Worm (Caenorhabditis elegans): ENCODE results near the gene Y45F10D.16.

Gene Y45F10D.16

DNA sequence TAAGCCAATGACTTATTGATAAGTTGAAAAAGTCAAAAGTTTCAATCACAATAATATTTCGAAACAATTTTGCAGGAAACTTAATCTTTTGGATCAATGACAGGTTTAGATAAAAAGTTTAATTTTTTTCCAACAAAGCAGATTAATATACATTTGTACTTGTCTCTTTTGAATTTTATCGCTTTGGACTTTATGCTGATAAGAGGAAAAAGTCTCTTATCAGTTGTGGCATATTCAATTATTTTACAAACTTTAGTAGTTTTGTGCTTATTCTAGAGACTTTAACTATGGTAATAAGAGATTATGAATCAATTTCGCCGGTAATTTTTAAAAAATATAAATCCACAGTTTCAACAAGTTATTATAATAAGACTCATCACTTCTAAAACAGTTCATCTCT is 48.4 kb upstream of the Y45F10D.16 start (continued):
- TF ChIP-seq aha-1 (tag) (no peak), ceh-82 (tag; optimal IDR thresholded peaks at IDR 0.05) (no peak), dve-1 (tag; optimal IDR thresholded peaks at IDR 0.05; ENCODE audit: insufficient read depth) (peak; percentile 84), tag-97 (GFP tag; IDR thresholded peaks at IDR 0.05) (no peak), mep-1 (tag; optimal IDR thresholded peaks at IDR 0.05) (no peak), pqm-1 (tag; optimal IDR thresholded peaks at IDR 0.05) (peak; percentile 78), nhr-76 (tag; optimal IDR thresholded peaks at IDR 0.05) (no peak), Y75B8A.6 (GFP tag; IDR thresholded peaks at IDR 0.05) (no peak), set-16 (GFP tag; IDR thresholded peaks at IDR 0.05) (no peak), hlh-30 (tag; optimal IDR thresholded peaks at IDR 0.05; ENCODE audit: insufficient read depth) (no peak), F37D6.2 (tag; optimal IDR thresholded peaks at IDR 0.05) (no peak), lin-29 (GFP tag; IDR thresholded peaks at IDR 0.05) (no peak), unc-62 (GFP tag; optimal IDR thresholded peaks at IDR 0.05 in 1 of 2) (no peak), unc-62 (tag; optimal IDR thresholded peaks at IDR 0.05) (no peak), ctbp-1 (GFP tag; IDR thresholded peaks at IDR 0.05) (no peak), nhr-102 (tag; optimal IDR thresholded peaks at IDR 0.05) (no peak), lin-39 (tag; optimal IDR thresholded peaks at IDR 0.05) (no peak), ZK546.5 (tag; optimal IDR thresholded peaks at IDR 0.05) (no peak)

DNA sequence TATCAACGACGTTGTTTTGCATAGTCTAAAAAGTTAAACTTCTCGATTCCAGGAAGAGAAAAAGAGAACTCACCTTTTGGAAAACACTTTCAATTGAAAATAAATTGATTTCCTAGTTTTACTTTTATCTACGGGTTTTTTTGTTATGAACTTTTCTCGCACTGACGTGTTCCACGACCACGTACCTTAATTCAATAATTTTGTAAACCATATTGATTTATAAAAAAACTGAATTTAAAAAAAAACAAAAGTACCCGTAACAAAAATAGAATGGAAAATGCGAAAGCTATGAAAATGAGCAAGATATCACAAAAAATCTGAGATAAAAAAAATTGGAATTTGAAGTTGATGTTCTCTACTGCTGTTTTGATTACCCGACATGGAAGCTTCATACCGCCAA is 34.0 kb upstream of the Y45F10D.16 start, which contains the start of gene C47A4.3:
Gene C47A4.3 (minus strand): TSS at position 101 of the 400 bp plus-strand sequence.
- TF ChIP-seq ctbp-1 (GFP tag; IDR thresholded peaks at IDR 0.05) = no peak
- TF ChIP-seq mdt-29 (GFP tag; IDR thresholded peaks at IDR 0.05) = no peak
- no peak for TF ChIP-seq rbr-2 (tag; optimal IDR thresholded peaks at IDR 0.05)
- TF ChIP-seq daf-16 (GFP tag; optimal IDR thresholded peaks at IDR 0.05) = no peak
- TF ChIP-seq daf-16 (tag; optimal IDR thresholded peaks at IDR 0.05) = no peak
- TF ChIP-seq zfp-3 (GFP tag; conservative IDR thresholded peaks at IDR 0.05) = no peak
- TF ChIP-seq ztf-11 (tag; optimal IDR thresholded peaks at IDR 0.05) = no peak
- TF ChIP-seq zfp-2 (tag; optimal IDR thresholded peaks at IDR 0.05) = no peak
- no peak for TF ChIP-seq spr-1 (tag; optimal IDR thresholded peaks at IDR 0.05)
- TF ChIP-seq nhr-111 (GFP tag; optimal IDR thresholded peaks at IDR 0.05) = no peak
- TF ChIP-seq mxl-2 (GFP tag; conservative IDR thresholded peaks at IDR 0.05) = no peak
- no peak for TF ChIP-seq hmg-1.1 (GFP tag; IDR thresholded peaks at IDR 0.05)
- no peak for TF ChIP-seq hlh-11 (tag; optimal IDR thresholded peaks at IDR 0.05)
- no peak for TF ChIP-seq saeg-2 (GFP tag; IDR thresholded peaks at IDR 0.05)
- TF ChIP-seq madf-9 (GFP tag; conservative IDR thresholded peaks at IDR 0.05) = no peak
- no peak for TF ChIP-seq aha-1 (tag)
- TF ChIP-seq F44E2.7 (GFP tag; IDR thresholded peaks at IDR 0.05) = no peak

DNA sequence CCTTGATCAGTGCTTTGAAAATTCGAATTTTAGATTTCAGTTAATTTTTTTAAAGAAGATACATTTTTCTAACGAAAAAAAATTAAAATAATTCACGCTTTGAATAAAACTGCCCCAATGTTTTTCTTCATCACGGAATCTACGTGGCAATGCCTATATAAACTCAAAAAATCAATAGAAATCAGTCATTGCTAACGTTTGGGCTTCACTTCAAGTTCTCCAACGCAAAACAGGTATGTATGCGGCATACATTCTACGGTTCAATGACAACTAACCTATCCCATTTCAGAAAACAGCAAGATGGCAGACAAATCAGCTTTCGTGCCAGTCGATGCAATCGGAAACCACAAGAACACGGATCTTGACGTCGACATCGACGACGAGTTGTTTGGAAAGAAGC is 30.8 kb upstream of the Y45F10D.16 start, which contains the start of gene C47A4.5:
Gene C47A4.5 (plus strand): TSS at position 301 of the 400 bp plus-strand sequence.
- TF ChIP-seq ZK337.2 (GFP tag; IDR thresholded peaks at IDR 0.05) (no peak), ztf-7 (tag; optimal IDR thresholded peaks at IDR 0.05) (no peak), lim-7 (GFP tag; IDR thresholded peaks at IDR 0.05) (no peak), mes-2 (tag; optimal IDR thresholded peaks at IDR 0.05; ENCODE audit: poor library complexity, severe bottlenecking) (no peak), egl-43 (GFP tag; IDR thresholded peaks at IDR 0.05) (no peak), saeg-2 (GFP tag; IDR thresholded peaks at IDR 0.05) (no peak), nhr-10 (tag; optimal IDR thresholded peaks at IDR 0.05) (no peak), F44E2.7 (GFP tag; IDR thresholded peaks at IDR 0.05) (no peak), Y75B8A.6 (GFP tag; IDR thresholded peaks at IDR 0.05) (no peak), R02D3.7 (tag; optimal IDR thresholded peaks at IDR 0.05) (no peak), nhr-6 (tag; optimal IDR thresholded peaks at IDR 0.05) (no peak), T20F7.1 (GFP tag; optimal IDR thresholded peaks at IDR 0.05) (no peak), set-16 (GFP tag; IDR thresholded peaks at IDR 0.05) (no peak), cey-2 (tag; optimal IDR thresholded peaks at IDR 0.05; ENCODE audit: borderline replicate concordance, insufficient read depth) (no peak), sdz-12 (GFP tag; optimal IDR thresholded peaks at IDR 0.05) (no peak)
